Worm (Caenorhabditis elegans) whole organism, L2 larva: ENCODE measurements around the gene str-40.
A peak's percentile ranks its signal among the peaks of the same experiment; 100 is the strongest.

Source experiments
- C34F6.9 ChIP-seq: fragments of 150-350 bp; optimal IDR thresholded peaks from 2 replicates; lab custom pipeline; 2014; ENCODE audit warnings: missing biosample characterization, missing genetic modification characterization
- R02D3.7 ChIP-seq: fragments of 150-350 bp; optimal IDR thresholded peaks from 2 replicates; lab custom pipeline; 2014; ENCODE audit warnings: missing biosample characterization, missing genetic modification characterization
- Y55F3AM.14 ChIP-seq: fragments of 200-800 bp; sonication (Bioruptor generic); optimal IDR thresholded peaks from 2 replicates; lab custom pipeline; 2018; ENCODE audit warnings: mild to moderate bottlenecking, missing genetic modification characterization, missing compliant biosample characterization
- alr-1 ChIP-seq: fragments of 150-350 bp; optimal IDR thresholded peaks from 2 replicates; lab custom pipeline; 2014; ENCODE audit warnings: missing biosample characterization, missing genetic modification characterization
- aly-2 ChIP-seq: fragments of 150-350 bp; optimal IDR thresholded peaks from 2 replicates; lab custom pipeline; 2014; ENCODE audit warnings: missing biosample characterization, missing genetic modification characterization
- ama-1 ChIP-seq: fragments of 150-350 bp; optimal IDR thresholded peaks from 2 replicates; lab custom pipeline; 2018; ENCODE audit warnings: inconsistent platforms
- blmp-1 ChIP-seq: sonication (generic microtip); optimal IDR thresholded peaks from 2 replicates; lab custom pipeline; 2017; ENCODE audit warnings: missing genetic modification characterization, mild to moderate bottlenecking, missing compliant biosample characterization, antibody characterized with exemption, moderate library complexity; ENCODE audit not compliant: insufficient read depth
- ceh-16 ChIP-seq: fragments of 150-350 bp; optimal IDR thresholded peaks from 2 replicates; lab custom pipeline; 2014; ENCODE audit warnings: missing biosample characterization, missing genetic modification characterization
- ceh-82 ChIP-seq: fragments of 150-350 bp; optimal IDR thresholded peaks from 2 replicates; lab custom pipeline; 2014; ENCODE audit warnings: missing biosample characterization, missing genetic modification characterization
- dmd-4 ChIP-seq: sonication (generic microtip); optimal IDR thresholded peaks from 2 replicates; lab custom pipeline; 2017; ENCODE audit warnings: missing biosample characterization, missing genetic modification characterization
- egl-27 ChIP-seq: sonication (generic microtip); optimal IDR thresholded peaks from 3 replicates; lab custom pipeline; 2017; ENCODE audit warnings: missing biosample characterization, missing genetic modification reagents, missing genetic modification characterization
- elt-1 ChIP-seq: fragments of 150-350 bp; optimal IDR thresholded peaks from 2 replicates; lab custom pipeline; 2014; ENCODE audit warnings: missing biosample characterization, missing genetic modification characterization
- fos-1 ChIP-seq: fragments of 150-350 bp; optimal IDR thresholded peaks from 2 replicates; lab custom pipeline; 2014; ENCODE audit warnings: missing biosample characterization, missing genetic modification characterization
- gmeb-1 ChIP-seq: fragments of 150-350 bp; optimal IDR thresholded peaks from 2 replicates; lab custom pipeline; 2014; ENCODE audit warnings: missing biosample characterization, missing genetic modification characterization
- lin-11 ChIP-seq: fragments of 150-350 bp; sonication (generic microtip); optimal IDR thresholded peaks from 2 replicates; lab custom pipeline; 2014; ENCODE audit warnings: missing biosample characterization, missing genetic modification characterization, inconsistent platforms, mixed read lengths
- lin-13 ChIP-seq: fragments of 150-350 bp; optimal IDR thresholded peaks from 2 replicates; lab custom pipeline; 2014; ENCODE audit warnings: missing biosample characterization, missing genetic modification reagents, missing genetic modification characterization
- lin-39 ChIP-seq: fragments of 150-350 bp; optimal IDR thresholded peaks from 2 replicates; lab custom pipeline; 2014; ENCODE audit warnings: missing biosample characterization, missing genetic modification reagents, missing genetic modification characterization
- mab-5 ChIP-seq: fragments of 150-350 bp; optimal IDR thresholded peaks from 2 replicates; lab custom pipeline; 2014; ENCODE audit warnings: missing biosample characterization, missing genetic modification characterization
- mbf-1 ChIP-seq: sonication (generic microtip); optimal IDR thresholded peaks from 2 replicates; lab custom pipeline; 2017; ENCODE audit warnings: missing biosample characterization, missing genetic modification characterization
- nhr-129 ChIP-seq: fragments of 150-350 bp; optimal IDR thresholded peaks from 2 replicates; lab custom pipeline; 2014; ENCODE audit warnings: missing biosample characterization, missing genetic modification characterization
- nhr-21 ChIP-seq: fragments of 150-350 bp; optimal IDR thresholded peaks from 2 replicates; lab custom pipeline; 2014; ENCODE audit warnings: missing biosample characterization, missing genetic modification characterization
- nhr-23 ChIP-seq: fragments of 150-350 bp; optimal IDR thresholded peaks from 2 replicates; lab custom pipeline; 2014; ENCODE audit warnings: missing biosample characterization, missing genetic modification reagents, missing genetic modification characterization
- nhr-237 ChIP-seq: fragments of 150-350 bp; optimal IDR thresholded peaks from 2 replicates; lab custom pipeline; 2014; ENCODE audit warnings: missing biosample characterization, missing genetic modification characterization
- nhr-6 ChIP-seq: fragments of 150-350 bp; optimal IDR thresholded peaks from 2 replicates; lab custom pipeline; 2014; ENCODE audit warnings: missing biosample characterization, missing genetic modification characterization
- nhr-77 ChIP-seq: fragments of 150-350 bp; optimal IDR thresholded peaks from 2 replicates; lab custom pipeline; 2014; ENCODE audit warnings: missing biosample characterization, missing genetic modification characterization
- peb-1 ChIP-seq: fragments of 150-350 bp; optimal IDR thresholded peaks from 2 replicates; lab custom pipeline; 2014; ENCODE audit warnings: missing biosample characterization, missing genetic modification characterization
- sem-4 ChIP-seq: fragments of 150-350 bp; optimal IDR thresholded peaks from 2 replicates; lab custom pipeline; 2014; ENCODE audit warnings: missing biosample characterization, missing genetic modification reagents, missing genetic modification characterization
- skn-1 ChIP-seq: sonication (generic microtip); optimal IDR thresholded peaks from 2 replicates; lab custom pipeline; 2017; ENCODE audit warnings: missing biosample characterization, missing genetic modification characterization
- sma-3 ChIP-seq: sonication (generic microtip); optimal IDR thresholded peaks from 2 replicates; lab custom pipeline; 2016; ENCODE audit warnings: missing genetic modification reagents, missing genetic modification characterization, missing compliant biosample characterization
- snpc-4 ChIP-seq: fragments of 150-350 bp; optimal IDR thresholded peaks from 2 replicates; lab custom pipeline; 2014; ENCODE audit warnings: missing biosample characterization, missing genetic modification characterization
- unc-55 ChIP-seq: fragments of 150-350 bp; sonication (generic microtip); optimal IDR thresholded peaks from 3 replicates; lab custom pipeline; 2014; ENCODE audit warnings: missing biosample characterization, missing genetic modification reagents, missing genetic modification characterization
- unc-62 ChIP-seq: fragments of 150-350 bp; optimal IDR thresholded peaks from 2 replicates; lab custom pipeline; 2014; ENCODE audit warnings: missing biosample characterization, missing genetic modification reagents, missing genetic modification characterization
- ztf-1 ChIP-seq: fragments of 200-800 bp; sonication (Bioruptor generic); conservative IDR thresholded peaks from 2 replicates; pipeline ENCODE4 v1.3.6; 2022; ENCODE audit warnings: missing genetic modification characterization, missing compliant biosample characterization

str-40 gene

ce11 chrV:3069101-3069500 lies at the start of gene str-40:
Gene str-40, minus strand, starts transcription at chrV:3069201.
- TF ChIP-seq unc-55 (GFP tag; lab: Kevin White, UChicago) (no peak), fos-1 (tag; lab: Kevin White, UChicago) (no peak), C34F6.9 (tag; lab: Kevin White, UChicago) (no peak), ama-1 (no peak)

- TF ChIP-seq ceh-16 (tag; lab: Kevin White, UChicago) (no peak), C34F6.9 (tag; lab: Kevin White, UChicago) (no peak), fos-1 (tag; lab: Kevin White, UChicago) (peak; percentile 28)
Measured at ce11 chrV:3118167-3118566, 49.2 kb upstream of the str-40 start, which contains the start of gene clec-210. Gene clec-210, plus strand, starts transcription at chrV:3118377.

- TF ChIP-seq mab-5 (tag; lab: Kevin White, UChicago) (no peak), nhr-129 (tag; lab: Kevin White, UChicago) (no peak), nhr-237 (no peak), gmeb-1 (tag; lab: Kevin White, UChicago) (no peak), egl-27 (tag; lab: Kevin White, UChicago) (no peak), snpc-4 (no peak), dmd-4 (tag; lab: Kevin White, UChicago) (no peak), unc-55 (GFP tag; lab: Kevin White, UChicago) (no peak), unc-62 (GFP tag; lab: Kevin White, UChicago) (no peak), alr-1 (no peak), ceh-82 (tag; lab: Kevin White, UChicago) (no peak), nhr-77 (tag; lab: Kevin White, UChicago) (no peak), nhr-23 (tag; lab: Kevin White, UChicago) (no peak), R02D3.7 (tag; lab: Kevin White, UChicago) (no peak), mbf-1 (tag; lab: Kevin White, UChicago) (no peak), aly-2 (tag; lab: Kevin White, UChicago) (no peak)
Measured at ce11 chrV:3114973-3115372, 46.0 kb upstream of the str-40 start, which contains the start of gene Y73C8C.3. Gene Y73C8C.3, plus strand, starts transcription at chrV:3115273.

- TF ChIP-seq sem-4 (tag; lab: Kevin White, UChicago) (no peak), peb-1 (no peak), sma-3 (GFP tag; lab: Kevin White, UChicago) (no peak), alr-1 (no peak), lin-11 (tag; lab: Kevin White, UChicago) (no peak), nhr-129 (tag; lab: Kevin White, UChicago) (no peak), ztf-1 (GFP tag; lab: Robert Waterston, UW) (no peak), nhr-21 (tag; lab: Kevin White, UChicago) (no peak), blmp-1 (tag; lab: Kevin White, UChicago) (no peak)
Measured at ce11 chrV:3113751-3114150, 44.8 kb upstream of the str-40 start, which contains the start of gene Y73C8C.8. Gene Y73C8C.8, minus strand, starts transcription at chrV:3113851.

DNA sequence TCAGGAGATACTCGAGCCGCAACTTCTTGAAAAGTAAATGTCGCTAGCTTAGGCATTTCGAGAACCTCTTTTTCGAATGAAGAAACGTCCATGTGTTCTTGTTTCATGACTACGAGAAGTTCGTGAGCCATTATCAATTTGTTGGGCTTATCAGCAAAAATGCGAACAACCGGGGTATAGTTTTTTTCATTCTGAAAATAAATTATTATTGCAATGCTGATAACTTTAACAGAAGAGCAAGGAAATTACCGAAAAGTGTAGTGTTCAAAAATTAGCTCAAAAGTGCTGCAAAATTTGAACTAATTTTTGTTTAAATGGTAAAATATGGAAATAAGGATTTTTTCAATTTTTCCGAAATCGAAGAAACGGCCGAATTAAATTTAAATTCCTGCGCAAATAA lies 43.2 kb upstream of the str-40 start:
- TF ChIP-seq lin-39 (tag; lab: Kevin White, UChicago) (no peak), alr-1 (no peak), fos-1 (tag; lab: Kevin White, UChicago) (peak; percentile 22), sem-4 (tag; lab: Kevin White, UChicago) (no peak)

ce11 chrV:3107450-3107849 lies 38.4 kb upstream of the str-40 start, which contains the start of gene str-68:
Gene str-68, minus strand, starts transcription at chrV:3107550.
- TF ChIP-seq fos-1 (tag; lab: Kevin White, UChicago) (no peak), ama-1 (no peak), nhr-6 (no peak), Y55F3AM.14 (GFP tag; lab: Kevin White, UChicago) (no peak), mbf-1 (tag; lab: Kevin White, UChicago) (no peak), blmp-1 (tag; lab: Kevin White, UChicago) (no peak), ceh-82 (tag; lab: Kevin White, UChicago) (no peak), skn-1 (tag; lab: Kevin White, UChicago) (no peak), lin-13 (GFP tag; lab: Kevin White, UChicago) (no peak), elt-1 (tag; lab: Kevin White, UChicago) (no peak)
